Worm (Caenorhabditis elegans): ENCODE measurements around the gene mbk-1.
A peak's percentile ranks its signal among the peaks of the same experiment; 100 is the strongest.

- TF ChIP-seq snpc-4 (tag; optimal IDR thresholded peaks at IDR 0.05) (no peak), hlh-1 (tag; optimal IDR thresholded peaks at IDR 0.05) (no peak), nhr-237 (tag; optimal IDR thresholded peaks at IDR 0.05) (no peak), drap-1 (GFP tag; optimal IDR thresholded peaks at IDR 0.05) (peak; percentile 90), sem-2 (GFP tag; optimal IDR thresholded peaks at IDR 0.05) (peak; percentile 84), flh-1 (GFP tag; optimal IDR thresholded peaks at IDR 0.05) (peak; percentile 71), ztf-11 (tag; optimal IDR thresholded peaks at IDR 0.05) (no peak)
Observed at ce11 chrX:14804706-14805105, 19.6 kb downstream of the mbk-1 start.
